Fruit fly (Drosophila melanogaster) S2 (cell line): ENCODE results near the gene Cyp4d20.

Source experiments
- CG8478 ChIP-seq: fragments of >200 bp; optimal IDR thresholded peaks from 2 replicates; lab custom pipeline; 2018
- CTCF ChIP-seq, 2 experiments: fragments of >200 bp; optimal IDR thresholded peaks; 2 replicates each; lab custom pipeline; 2018

- TF ChIP-seq CTCF (optimal IDR thresholded peaks at IDR 0.05; lab: Kevin White, UChicago) (no peak), CG8478 (lab: Kevin White, UChicago) (no peak)
These were observed 1.0 kb upstream of the Cyp4d20 start for dm6 chr3L:2479250-2479649.
